Worm (Caenorhabditis elegans) whole organism, L4 larva: ENCODE data around the gene galt-1.

Experiments used
- F10B5.3 ChIP-seq: sonication (generic microtip); optimal IDR thresholded peaks from 2 replicates; lab custom pipeline; 2016; ENCODE audit warnings: mild to moderate bottlenecking, missing genetic modification characterization, missing compliant biosample characterization
- T20F7.1 ChIP-seq: fragments of 200-800 bp; sonication (Bioruptor generic); optimal IDR thresholded peaks from 2 replicates; lab custom pipeline; 2018; ENCODE audit warnings: mild to moderate bottlenecking, missing genetic modification characterization, missing compliant biosample characterization
- ZK546.5 ChIP-seq, 2 experiments: sonication (generic microtip); optimal IDR thresholded peaks; 2 replicates each; lab custom pipeline; 2017; ENCODE audit warnings: missing biosample characterization in 2 of 2, missing genetic modification characterization in 2 of 2
- ama-1 ChIP-seq: fragments of 150-350 bp; optimal IDR thresholded peaks from 2 replicates; lab custom pipeline; 2014; ENCODE audit warnings: inconsistent platforms, mixed read lengths
- daf-12 ChIP-seq: fragments of 150-350 bp; optimal IDR thresholded peaks from 2 replicates; lab custom pipeline; 2014; ENCODE audit warnings: missing biosample characterization, missing genetic modification reagents, missing genetic modification characterization
- lin-15B ChIP-seq: fragments of 150-350 bp; sonication (generic microtip); optimal IDR thresholded peaks from 3 replicates; lab custom pipeline; 2014; ENCODE audit warnings: missing biosample characterization, missing genetic modification characterization
- mdl-1 ChIP-seq, 2 experiments: fragments of 150-350 bp in 1 of 2; sonication (generic microtip) in 1 of 2; optimal IDR thresholded peaks; 2 replicates each; lab custom pipeline; 2014 to 2017; ENCODE audit warnings: missing biosample characterization in 2 of 2, missing genetic modification characterization in 2 of 2
- nhr-48 ChIP-seq: sonication (generic microtip); optimal IDR thresholded peaks from 2 replicates; lab custom pipeline; 2016; ENCODE audit warnings: mild to moderate bottlenecking, missing genetic modification characterization, missing compliant biosample characterization
- skn-1 ChIP-seq: fragments of 150-350 bp; optimal IDR thresholded peaks from 2 replicates; lab custom pipeline; 2014; ENCODE audit warnings: missing biosample characterization, missing genetic modification characterization
- snpc-4 ChIP-seq: fragments of 150-350 bp; optimal IDR thresholded peaks from 2 replicates; lab custom pipeline; 2014; ENCODE audit warnings: missing biosample characterization, missing genetic modification characterization
- unc-62 ChIP-seq, 3 experiments: fragments of 150-350 bp in 1 of 3; sonication (generic microtip); optimal IDR thresholded peaks in 2 of 3; peaks in 1 of 3; 1 replicate in 1 of 3; 2 replicates in 2 of 3; lab custom pipeline; 2014 to 2017; ENCODE audit warnings: missing biosample characterization in 3 of 3, missing genetic modification characterization in 3 of 3, missing genetic modification reagents in 3 of 3, missing genotype in 1 of 3
- vab-7 ChIP-seq: fragments of 200-800 bp; sonication (Bioruptor generic); IDR thresholded peaks from 2 replicates; pipeline ENCODE4 v1.3.6; 2022; ENCODE audit warnings: missing genetic modification reagents, missing genetic modification characterization, missing compliant biosample characterization
- zfp-2 ChIP-seq: sonication (generic microtip); optimal IDR thresholded peaks from 2 replicates; lab custom pipeline; 2016; ENCODE audit warnings: mild to moderate bottlenecking, missing genetic modification characterization, missing compliant biosample characterization
- ztf-11 ChIP-seq: fragments of 150-350 bp; optimal IDR thresholded peaks from 2 replicates; lab custom pipeline; 2014; ENCODE audit warnings: missing biosample characterization, missing genetic modification characterization

DNA sequence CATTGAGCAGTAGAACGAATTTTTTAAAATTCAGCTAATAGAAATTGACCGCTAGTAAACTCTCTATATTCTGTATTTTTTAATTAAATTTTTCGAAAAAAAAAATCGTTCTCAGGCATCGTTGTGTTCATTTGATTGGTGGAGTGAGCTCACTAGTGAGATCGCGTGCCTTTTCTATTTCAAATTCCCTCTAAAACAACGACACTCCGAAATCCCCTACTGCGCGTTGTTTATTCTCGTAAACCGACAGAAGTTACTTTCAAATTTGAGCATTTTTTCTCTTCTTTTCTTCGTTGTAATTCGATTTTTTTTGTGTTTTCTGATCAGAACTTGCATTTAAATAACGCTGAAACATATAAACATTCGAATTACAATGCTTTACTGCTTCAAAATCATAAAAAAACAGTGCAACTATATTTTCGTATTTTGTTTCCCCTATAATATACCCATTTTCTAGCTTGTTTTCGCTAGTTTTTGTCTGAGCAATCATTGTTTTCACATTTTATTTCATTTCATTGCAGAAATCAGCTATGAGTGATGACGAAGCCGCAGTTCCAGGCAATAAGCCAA lies 8.9 kb downstream of the galt-1 start, which contains the start of gene syf-3:
- TF ChIP-seq mdl-1 (tag; optimal IDR thresholded peaks at IDR 0.05; lab: Kevin White, UChicago) (no peak), lin-15B (no peak), vab-7 (GFP tag; lab: Robert Waterston, UW) (no peak), zfp-2 (tag; lab: Kevin White, UChicago) (no peak), F10B5.3 (tag; lab: Kevin White, UChicago) (no peak), ztf-11 (tag; lab: Kevin White, UChicago) (no peak), unc-62 (GFP tag; optimal IDR thresholded peaks at IDR 0.05 in 1 of 2; lab: Kevin White, UChicago) (peak in 1 of 2 experiments; percentile 64), unc-62 (tag; optimal IDR thresholded peaks at IDR 0.05; lab: Kevin White, UChicago) (no peak), snpc-4 (tag; lab: Kevin White, UChicago) (no peak), nhr-48 (tag; lab: Kevin White, UChicago) (no peak), skn-1 (no peak), ZK546.5 (tag; optimal IDR thresholded peaks at IDR 0.05; lab: Kevin White, UChicago) (no peak), daf-12 (tag; lab: Kevin White, UChicago) (no peak), T20F7.1 (peak; percentile 98), ama-1 (no peak)
